Fruit fly (Drosophila melanogaster) whole organism, embryonic: ENCODE measurements around the gene CCHa1.

Source experiments
- B-H1 ChIP-seq: fragments of 200-800 bp; sonication (Bioruptor generic); IDR thresholded peaks from 3 replicates; pipeline ENCODE4 v1.3.6; 2022; ENCODE audit warnings: missing biosample characterization, missing genetic modification characterization
- CG10147 ChIP-seq: fragments of 200-800 bp; sonication (Bioruptor generic); optimal IDR thresholded peaks from 2 replicates; lab custom pipeline; 2019; ENCODE audit warnings: missing biosample characterization, mild to moderate bottlenecking, missing genetic modification characterization, moderate library complexity
- CG10979 ChIP-seq: fragments of 200-800 bp; sonication (Bioruptor generic); optimal IDR thresholded peaks from 2 replicates; lab custom pipeline; 2018; ENCODE audit warnings: missing biosample characterization, mild to moderate bottlenecking, missing genetic modification characterization, moderate library complexity
- CG11504 ChIP-seq: fragments of 200-800 bp; sonication (Bioruptor generic); optimal IDR thresholded peaks from 3 replicates; lab custom pipeline; 2019; ENCODE audit warnings: missing biosample characterization, mild to moderate bottlenecking, missing genetic modification characterization, moderate library complexity
- CG12659 ChIP-seq: fragments of 200-800 bp; sonication (Bioruptor generic); optimal IDR thresholded peaks from 3 replicates; lab custom pipeline; 2017; ENCODE audit warnings: mild to moderate bottlenecking, missing biosample characterization, missing genetic modification reagents, missing genetic modification characterization
- CG12744 ChIP-seq: fragments of 200-800 bp; sonication (Bioruptor generic); optimal IDR thresholded peaks from 2 replicates; lab custom pipeline; 2016; ENCODE audit warnings: missing biosample characterization, missing genetic modification characterization
- CG15073 ChIP-seq: fragments of 200-800 bp; sonication (Bioruptor generic); optimal IDR thresholded peaks from 2 replicates; lab custom pipeline; 2016; ENCODE audit warnings: missing biosample characterization, missing genetic modification characterization
- CG17359 ChIP-seq: fragments of 200-800 bp; sonication (Bioruptor generic); optimal IDR thresholded peaks from 3 replicates; lab custom pipeline; 2018; ENCODE audit warnings: missing biosample characterization, mild to moderate bottlenecking, missing genetic modification characterization, moderate library complexity
- CG17385 ChIP-seq: fragments of 200-800 bp; sonication (Bioruptor generic); optimal IDR thresholded peaks from 3 replicates; lab custom pipeline; 2018; ENCODE audit warnings: missing biosample characterization, mild to moderate bottlenecking, missing genetic modification characterization
- CG17802 ChIP-seq: fragments of 200-800 bp; sonication (Bioruptor generic); optimal IDR thresholded peaks from 2 replicates; lab custom pipeline; 2018; ENCODE audit warnings: missing biosample characterization, mild to moderate bottlenecking, missing genetic modification characterization, moderate library complexity
- CG18262 ChIP-seq: fragments of 200-800 bp; optimal IDR thresholded peaks from 3 replicates; lab custom pipeline; 2019; ENCODE audit warnings: missing biosample characterization, mild to moderate bottlenecking, missing genetic modification characterization, moderate library complexity
- CG18764 ChIP-seq: fragments of 200-800 bp; sonication (Bioruptor generic); optimal IDR thresholded peaks from 3 replicates; lab custom pipeline; 2016; ENCODE audit warnings: missing biosample characterization, missing genetic modification characterization
- CG2129 ChIP-seq: fragments of 200-800 bp; sonication (Bioruptor generic); IDR thresholded peaks from 2 replicates; pipeline ENCODE4 v1.3.6; 2022; ENCODE audit warnings: missing biosample characterization, missing genetic modification characterization; ENCODE audit not compliant: partially characterized antibody
- CG33213 ChIP-seq: fragments of 200-800 bp; sonication (Bioruptor generic); optimal IDR thresholded peaks from 3 replicates; lab custom pipeline; 2016; ENCODE audit warnings: missing biosample characterization, missing genetic modification characterization
- CG34422 ChIP-seq: fragments of 200-800 bp; sonication (Bioruptor generic); IDR thresholded peaks from 3 replicates; pipeline ENCODE4 v1.3.6; 2022; ENCODE audit warnings: missing biosample characterization, missing genetic modification characterization
- CG4282 ChIP-seq: fragments of 200-800 bp; sonication (Bioruptor generic); optimal IDR thresholded peaks from 2 replicates; lab custom pipeline; 2016; ENCODE audit warnings: missing biosample characterization, missing genetic modification characterization
- CG4707 ChIP-seq: fragments of 200-800 bp; sonication (Bioruptor generic); optimal IDR thresholded peaks from 2 replicates; lab custom pipeline; 2018; ENCODE audit warnings: missing biosample characterization, mild to moderate bottlenecking, missing genetic modification characterization, moderate library complexity
- CG6272 ChIP-seq: fragments of 200-800 bp; sonication (Bioruptor generic); IDR thresholded peaks from 2 replicates; pipeline ENCODE4 v1.3.6; 2022; ENCODE audit warnings: missing biosample characterization, missing genetic modification characterization
- CG6689 ChIP-seq: fragments of 200-800 bp; sonication (Bioruptor generic); IDR thresholded peaks from 2 replicates; pipeline ENCODE4 v1.3.6; 2022; ENCODE audit warnings: missing biosample characterization, missing genetic modification characterization
- CG6765 ChIP-seq: fragments of 200-800 bp; sonication (Bioruptor generic); optimal IDR thresholded peaks from 3 replicates; lab custom pipeline; 2017; ENCODE audit warnings: missing biosample characterization, mild to moderate bottlenecking, missing genetic modification characterization
- CG7987 ChIP-seq: fragments of 200-800 bp; sonication (Bioruptor generic); optimal IDR thresholded peaks from 2 replicates; lab custom pipeline; 2018; ENCODE audit warnings: missing biosample characterization, mild to moderate bottlenecking, missing genetic modification characterization, moderate library complexity
- Dip2 ChIP-seq: fragments of 200-800 bp; sonication (Bioruptor generic); IDR thresholded peaks from 2 replicates; pipeline ENCODE4 v1.3.6; 2022; ENCODE audit warnings: missing biosample characterization, missing genetic modification characterization
- H2.0 ChIP-seq: fragments of 200-800 bp; sonication (Bioruptor generic); IDR thresholded peaks from 2 replicates; pipeline ENCODE4 v1.3.6; 2022; ENCODE audit warnings: missing biosample characterization, missing genetic modification characterization
- HHEX ChIP-seq: fragments of 200-800 bp; sonication (Bioruptor generic); optimal IDR thresholded peaks from 3 replicates; lab custom pipeline; 2017; ENCODE audit warnings: missing biosample characterization, mild to moderate bottlenecking, missing genetic modification characterization, missing genetic modification reagents
- Hr39 ChIP-seq: fragments of >200 bp; optimal IDR thresholded peaks from 2 replicates; lab custom pipeline; 2017
- Jarid2 ChIP-seq: fragments of 200-800 bp; sonication (Bioruptor generic); optimal IDR thresholded peaks from 3 replicates; lab custom pipeline; 2017; ENCODE audit warnings: mild to moderate bottlenecking, missing biosample characterization, missing genetic modification reagents, missing genetic modification characterization
- Mad ChIP-seq: fragments of 200-800 bp; sonication (Bioruptor generic); optimal IDR thresholded peaks from 2 replicates; lab custom pipeline; 2016; ENCODE audit warnings: missing biosample characterization, missing genetic modification characterization
- Med ChIP-seq: fragments of 200-800 bp; sonication (Bioruptor generic); peaks from one replicate; lab custom pipeline; 2016; ENCODE audit warnings: missing biosample characterization, missing genetic modification characterization, mild to moderate bottlenecking, inconsistent platforms, moderate library complexity
- Nf-YB ChIP-seq: fragments of 200-800 bp; sonication (Bioruptor generic); optimal IDR thresholded peaks from 3 replicates; lab custom pipeline; 2019; ENCODE audit warnings: missing biosample characterization, mild to moderate bottlenecking, missing genetic modification characterization, moderate library complexity
- Scr ChIP-seq: fragments of 200-800 bp; sonication (Bioruptor generic); IDR thresholded peaks from 2 replicates; pipeline ENCODE4 v1.3.6; 2022; ENCODE audit warnings: missing biosample characterization, missing genetic modification characterization; ENCODE audit not compliant: partially characterized antibody
- Six4 ChIP-seq: fragments of 200-800 bp; sonication (Bioruptor generic); optimal IDR thresholded peaks from 2 replicates; lab custom pipeline; 2016; ENCODE audit warnings: missing biosample characterization, missing genetic modification characterization
- amos ChIP-seq: fragments of 200-800 bp; sonication (Bioruptor generic); IDR thresholded peaks from 2 replicates; pipeline ENCODE4 v1.3.6; 2022; ENCODE audit warnings: missing biosample characterization, missing genetic modification characterization; ENCODE audit not compliant: partially characterized antibody
- ara ChIP-seq: fragments of 200-800 bp; sonication (Bioruptor generic); IDR thresholded peaks from 2 replicates; pipeline ENCODE4 v1.3.6; 2022; ENCODE audit warnings: missing biosample characterization, missing genetic modification characterization
- chn ChIP-seq: fragments of 200-800 bp; sonication (Bioruptor generic); optimal IDR thresholded peaks from 2 replicates; lab custom pipeline; 2016; ENCODE audit warnings: missing biosample characterization, missing genetic modification characterization
- gcm ChIP-seq: fragments of 200-800 bp; sonication (Bioruptor generic); optimal IDR thresholded peaks from 2 replicates; lab custom pipeline; 2019; ENCODE audit warnings: missing biosample characterization, mild to moderate bottlenecking, missing genetic modification characterization, moderate library complexity
- gcm2 ChIP-seq: fragments of 200-800 bp; sonication (Bioruptor generic); optimal IDR thresholded peaks from 2 replicates; lab custom pipeline; 2016; ENCODE audit warnings: missing biosample characterization, missing genetic modification characterization
- hbn ChIP-seq: fragments of 200-800 bp; sonication (Bioruptor generic); IDR thresholded peaks from 2 replicates; pipeline ENCODE4 v1.3.6; 2022; ENCODE audit warnings: missing biosample characterization, missing genetic modification characterization; ENCODE audit not compliant: partially characterized antibody
- insv ChIP-seq, 2 experiments: fragments of 200-800 bp; sonication (Bioruptor generic); optimal IDR thresholded peaks; 3 replicates each; lab custom pipeline; 2016 to 2018; ENCODE audit warnings: missing biosample characterization in 2 of 2, missing genetic modification characterization in 2 of 2
- kah ChIP-seq: fragments of 200-800 bp; sonication (Bioruptor generic); optimal IDR thresholded peaks from 2 replicates; lab custom pipeline; 2018; ENCODE audit warnings: missing biosample characterization, mild to moderate bottlenecking, missing genetic modification characterization
- lmd ChIP-seq: fragments of 200-800 bp; sonication (Bioruptor generic); IDR thresholded peaks from 2 replicates; pipeline ENCODE4 v1.3.6; 2022; ENCODE audit warnings: missing biosample characterization, missing genetic modification characterization
- lola ChIP-seq, 3 experiments: fragments of >200 bp in 2 of 3; fragments of 200-800 bp in 1 of 3; sonication (Bioruptor generic) in 1 of 3; optimal IDR thresholded peaks; 2 replicates each; lab custom pipeline; 2017 to 2019; ENCODE audit warnings: missing biosample characterization in 3 of 3, missing genetic modification characterization in 3 of 3, mild to moderate bottlenecking in 1 of 3, moderate library complexity in 1 of 3
- maf-S ChIP-seq: fragments of 200-800 bp; sonication (Bioruptor generic); optimal IDR thresholded peaks from 2 replicates; lab custom pipeline; 2016; ENCODE audit warnings: missing biosample characterization, missing genetic modification characterization
- nmo ChIP-seq: fragments of 200-800 bp; sonication (Bioruptor generic); optimal IDR thresholded peaks from 2 replicates; lab custom pipeline; 2018; ENCODE audit warnings: missing biosample characterization, mild to moderate bottlenecking, missing genetic modification characterization, moderate library complexity
- so ChIP-seq: fragments of 200-800 bp; sonication (Bioruptor generic); IDR thresholded peaks from 3 replicates; pipeline ENCODE4 v1.3.6; 2022; ENCODE audit warnings: missing biosample characterization, missing genetic modification characterization
- sr ChIP-seq: fragments of 200-800 bp; sonication (Bioruptor generic); IDR thresholded peaks from 3 replicates; pipeline ENCODE4 v1.3.6; 2022; ENCODE audit warnings: missing biosample characterization, missing genetic modification characterization
- unc-4 ChIP-seq: fragments of 200-800 bp; sonication (Bioruptor generic); IDR thresholded peaks from 2 replicates; pipeline ENCODE4 v1.3.6; 2022; ENCODE audit warnings: missing biosample characterization, missing genetic modification characterization; ENCODE audit not compliant: partially characterized antibody
- unpg ChIP-seq: fragments of 200-800 bp; sonication (Bioruptor generic); optimal IDR thresholded peaks from 3 replicates; lab custom pipeline; 2018; ENCODE audit warnings: missing biosample characterization, mild to moderate bottlenecking, missing genetic modification characterization, moderate library complexity
- wdn ChIP-seq: fragments of 200-800 bp; sonication (Bioruptor generic); IDR thresholded peaks from 2 replicates; pipeline ENCODE4 v1.3.6; 2022; ENCODE audit warnings: missing biosample characterization, missing genetic modification characterization

The CCHa1 gene

DNA sequence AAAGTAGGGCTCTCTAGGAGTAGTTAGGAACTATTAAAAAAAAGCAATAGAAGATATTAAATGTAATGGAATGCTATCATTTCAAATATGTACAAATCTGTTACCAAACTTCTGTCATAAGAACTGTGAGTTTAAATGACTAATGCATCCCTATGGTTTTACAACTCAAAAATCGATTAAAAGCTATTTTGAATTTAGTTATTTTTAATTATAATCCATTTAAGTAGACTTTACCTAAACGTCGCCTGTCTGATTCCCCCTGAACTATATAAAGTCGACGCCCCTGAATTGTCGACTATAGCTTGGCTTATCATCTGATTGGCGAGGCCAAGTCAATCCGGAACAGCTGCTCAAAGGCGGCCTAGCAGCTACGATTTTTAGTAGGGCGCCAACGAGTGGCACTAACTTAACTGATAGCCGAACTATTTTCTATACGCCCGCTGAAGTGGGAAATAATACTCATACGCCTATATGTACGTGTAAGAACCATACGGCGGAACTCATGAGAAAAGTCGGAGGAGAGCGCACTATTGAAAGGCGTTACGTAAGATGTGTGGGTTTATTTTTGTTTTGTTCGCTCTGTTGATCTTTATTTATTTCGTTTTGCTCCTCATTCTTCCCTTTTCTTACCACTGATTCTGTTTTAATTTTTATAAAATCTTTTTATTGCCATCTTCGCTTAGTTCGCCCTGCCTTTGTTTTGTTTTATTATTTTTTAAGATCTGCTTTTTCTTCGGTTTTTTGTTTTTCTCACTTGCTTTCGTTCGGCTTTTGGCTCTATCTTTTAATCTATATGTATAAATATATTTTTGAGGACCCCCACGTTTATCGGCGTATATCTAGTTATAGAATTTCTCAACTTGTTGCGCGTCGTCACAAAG is 34.4 kb downstream of the CCHa1 start (continued):
- TF ChIP-seq Mad (GFP tag; lab: Kevin White, UChicago): no peak
- TF ChIP-seq kah: peak; percentile 41
- TF ChIP-seq lola (GFP tag; optimal IDR thresholded peaks at IDR 0.05; lab: Kevin White, UChicago): peak in 1 of 3 experiments; percentile 0
- peak; percentile 43 for TF ChIP-seq CG6689 (GFP tag; lab: Robert Waterston, UW)
- TF ChIP-seq sr (GFP tag; lab: Robert Waterston, UW): 0 out of 3 replicates have a peak, but pooled peaks have one; percentile 51
- TF ChIP-seq Nf-YB (GFP tag; lab: Kevin White, UChicago): no peak
- no peak for TF ChIP-seq maf-S (GFP tag; lab: Kevin White, UChicago)
- TF ChIP-seq CG15073 (GFP tag; lab: Kevin White, UChicago): no peak
- TF ChIP-seq gcm (GFP tag; lab: Kevin White, UChicago): no peak
- TF ChIP-seq CG4282: no peak
- no peak for TF ChIP-seq ara (GFP tag; lab: Robert Waterston, UW)
- TF ChIP-seq CG34422 (GFP tag; lab: Robert Waterston, UW): 0 out of 3 replicates have a peak, but pooled peaks have one; percentile 32
- peak; percentile 39; the same call in 1 of the 2 replicates for TF ChIP-seq lmd (GFP tag; lab: Robert Waterston, UW)
- peak; percentile 7 for TF ChIP-seq CG6765 (GFP tag; lab: Kevin White, UChicago)
- TF ChIP-seq Dip2: no peak
- no peak for TF ChIP-seq CG7987
- TF ChIP-seq CG12744 (GFP tag; lab: Kevin White, UChicago): no peak
- no peak for TF ChIP-seq CG6272 (GFP tag; lab: Robert Waterston, UW)
- no peak for TF ChIP-seq wdn (GFP tag; lab: Robert Waterston, UW)
- TF ChIP-seq Hr39: no peak
- peak; percentile 13 for TF ChIP-seq CG10979 (tag; lab: Kevin White, UChicago)
- no peak for TF ChIP-seq Scr
- TF ChIP-seq CG33213 (GFP tag; lab: Kevin White, UChicago): no peak
- peak; percentile 53 for TF ChIP-seq CG10147 (GFP tag; lab: Kevin White, UChicago)
- no peak for TF ChIP-seq CG17359
- no peak for TF ChIP-seq CG18764 (GFP tag; lab: Kevin White, UChicago)
- no peak for TF ChIP-seq Six4 (GFP tag; lab: Kevin White, UChicago)
- TF ChIP-seq CG11504 (tag; lab: Kevin White, UChicago): peak; percentile 65
- no peak for TF ChIP-seq gcm2 (GFP tag; lab: Kevin White, UChicago)
- TF ChIP-seq so (GFP tag; lab: Robert Waterston, UW): no peak
- no peak for TF ChIP-seq Jarid2 (GFP tag; lab: Kevin White, UChicago)
- peak; percentile 54 for TF ChIP-seq CG18262 (tag; lab: Kevin White, UChicago)
- TF ChIP-seq CG12659 (GFP tag; lab: Kevin White, UChicago): peak; percentile 34
- TF ChIP-seq HHEX (GFP tag; lab: Kevin White, UChicago): peak; percentile 36
- no peak for TF ChIP-seq chn (GFP tag; lab: Kevin White, UChicago)
- TF ChIP-seq H2.0 (GFP tag; lab: Robert Waterston, UW): no peak
- peak; percentile 15 for TF ChIP-seq nmo (GFP tag; lab: Kevin White, UChicago)
- TF ChIP-seq unpg: no peak
- no peak for TF ChIP-seq insv (GFP tag; optimal IDR thresholded peaks at IDR 0.05; lab: Kevin White, UChicago)
- no peak for TF ChIP-seq CG2129 (GFP tag; lab: Robert Waterston, UW)
- TF ChIP-seq unc-4 (GFP tag; lab: Robert Waterston, UW): no peak
- no peak; the same call in 2 of the 3 replicates for TF ChIP-seq B-H1 (GFP tag; lab: Robert Waterston, UW)
- TF ChIP-seq Med (GFP tag; lab: Kevin White, UChicago): peak; percentile 89
- peak; percentile 9 for TF ChIP-seq CG17385 (GFP tag; lab: Kevin White, UChicago)
- TF ChIP-seq CG4707: no peak
- TF ChIP-seq hbn: no peak
- TF ChIP-seq CG17802 (tag; lab: Kevin White, UChicago): no peak
- no peak for TF ChIP-seq amos (GFP tag; lab: Robert Waterston, UW)
